Fruit fly (Drosophila melanogaster): ENCODE results near the gene CG42831.

Gene CG42831

DNA sequence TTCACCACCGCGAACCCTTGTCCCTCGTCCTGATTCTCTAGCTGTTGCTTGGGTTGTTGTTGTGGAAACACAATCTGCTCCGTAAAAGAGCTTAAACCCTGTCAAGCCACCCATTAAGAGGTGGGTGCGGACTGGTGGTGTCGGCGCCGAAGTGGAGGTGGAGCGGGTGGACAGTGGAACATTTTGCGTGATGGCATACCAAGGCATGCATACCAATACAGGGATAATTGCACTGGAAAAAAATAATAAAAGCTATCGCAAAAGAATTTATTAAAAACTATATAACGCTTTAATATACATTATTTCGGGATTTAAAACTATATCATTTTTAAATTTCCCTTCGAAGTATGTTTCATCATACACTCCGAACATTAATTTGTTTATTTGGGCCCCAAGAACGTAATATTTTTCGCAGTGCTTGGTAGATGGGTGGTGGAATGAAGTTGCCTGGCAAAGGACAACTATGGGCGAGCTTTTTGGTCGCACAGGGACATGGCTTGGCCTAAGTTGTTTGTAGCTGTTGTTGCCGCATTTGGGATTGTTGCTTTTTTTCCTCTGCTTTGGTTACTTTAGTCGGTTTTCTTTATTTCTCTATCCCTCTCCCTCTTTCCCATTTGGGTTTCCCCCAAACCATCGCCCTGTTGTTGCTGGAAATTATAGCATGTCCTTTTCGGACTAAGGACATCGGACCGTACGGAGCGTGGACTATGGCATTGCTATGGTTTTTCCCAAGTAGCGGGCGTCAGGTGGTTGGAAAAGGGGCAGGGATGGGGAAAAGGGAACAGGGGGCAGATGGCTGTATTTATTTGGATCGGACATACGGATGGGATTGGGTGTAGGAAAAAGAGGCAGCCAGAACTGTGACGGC is 8.0 kb downstream of the CG42831 start (continued):
- TF ChIP-seq CG10366 (GFP tag; IDR thresholded peaks at IDR 0.05), result peak; percentile 58
- no peak for TF ChIP-seq sna (GFP tag; IDR thresholded peaks at IDR 0.05; ENCODE audit: partially characterized antibody)
- TF ChIP-seq CG9932 (GFP tag; IDR thresholded peaks at IDR 0.05), result peak; percentile 59
- TF ChIP-seq CG11093 (GFP tag; IDR thresholded peaks at IDR 0.05), result no peak
- peak; percentile 17 for TF ChIP-seq CG1647 (GFP tag; optimal IDR thresholded peaks at IDR 0.05)
- peak; percentile 70 for TF ChIP-seq Ets65A (GFP tag)
- no peak for TF ChIP-seq Atf-2 (GFP tag; optimal IDR thresholded peaks at IDR 0.05)
- TF ChIP-seq Hand (GFP tag; optimal IDR thresholded peaks at IDR 0.05), result peak; percentile 88
- peak; percentile 38 for TF ChIP-seq Dip3 (GFP tag; optimal IDR thresholded peaks at IDR 0.05)
- TF ChIP-seq CG2678 (tag; optimal IDR thresholded peaks at IDR 0.05), result peak; percentile 91
- peak; percentile 24 for TF ChIP-seq HLH54F (GFP tag; optimal IDR thresholded peaks at IDR 0.05)
- TF ChIP-seq lbe (GFP tag; optimal IDR thresholded peaks at IDR 0.05), result no peak
- no peak for TF ChIP-seq chinmo (GFP tag; IDR thresholded peaks at IDR 0.05; ENCODE audit: partially characterized antibody)
- TF ChIP-seq CG7745 (tag; optimal IDR thresholded peaks at IDR 0.05), result no peak
- TF ChIP-seq CG8924 (tag; optimal IDR thresholded peaks at IDR 0.05), result peak; percentile 78
- TF ChIP-seq dan (GFP tag; IDR thresholded peaks at IDR 0.05), result no peak
- TF ChIP-seq CG4820 (GFP tag; optimal IDR thresholded peaks at IDR 0.05), result peak; percentile 49
- no peak for TF ChIP-seq CG8944 (GFP tag; optimal IDR thresholded peaks at IDR 0.05)
- peak; percentile 71 for TF ChIP-seq zfh1 (GFP tag; IDR thresholded peaks at IDR 0.05)
- TF ChIP-seq CG7786 (GFP tag; optimal IDR thresholded peaks at IDR 0.05), result peak; percentile 29
- TF ChIP-seq gem (tag; optimal IDR thresholded peaks at IDR 0.05), result peak; percentile 87
- TF ChIP-seq Hmx (GFP tag; optimal IDR thresholded peaks at IDR 0.05), result no peak
- TF ChIP-seq pros (GFP tag; optimal IDR thresholded peaks at IDR 0.05), result peak; percentile 7
- no peak for TF ChIP-seq h (optimal IDR thresholded peaks at IDR 0.05)
- no peak for TF ChIP-seq ash1 (GFP tag; optimal IDR thresholded peaks at IDR 0.05)
- peak; percentile 43 for TF ChIP-seq Jarid2 (GFP tag; optimal IDR thresholded peaks at IDR 0.05)
- TF ChIP-seq Dek (tag; optimal IDR thresholded peaks at IDR 0.05), result peak; percentile 62
- TF ChIP-seq CG12391 (tag; optimal IDR thresholded peaks at IDR 0.05), result peak; percentile 75
- no peak for TF ChIP-seq tll (GFP tag; optimal IDR thresholded peaks at IDR 0.05)
- TF ChIP-seq CG6272 (GFP tag; IDR thresholded peaks at IDR 0.05), result peak; percentile 51
- peak; percentile 72 for TF ChIP-seq CG6854 (GFP tag; optimal IDR thresholded peaks at IDR 0.05)
- TF ChIP-seq fu2 (GFP tag; optimal IDR thresholded peaks at IDR 0.05), result no peak
- no peak for TF ChIP-seq CG4360 (GFP tag; IDR thresholded peaks at IDR 0.05)
- TF ChIP-seq eyg (GFP tag; optimal IDR thresholded peaks at IDR 0.05), result no peak
- peak; percentile 45 for TF ChIP-seq ewg (GFP tag; optimal IDR thresholded peaks at IDR 0.05)
- TF ChIP-seq ranshi (GFP tag; IDR thresholded peaks at IDR 0.05), result peak; percentile 80
- peak; percentile 70 for TF ChIP-seq CG12659 (GFP tag; optimal IDR thresholded peaks at IDR 0.05)
- TF ChIP-seq CG10209 (GFP tag; optimal IDR thresholded peaks at IDR 0.05), result peak; percentile 68
- no peak for TF ChIP-seq shn (GFP tag; optimal IDR thresholded peaks at IDR 0.05)
- peak; percentile 46 for TF ChIP-seq Fer2 (tag; optimal IDR thresholded peaks at IDR 0.05)
- peak; percentile 63 for TF ChIP-seq Gug (GFP tag; IDR thresholded peaks at IDR 0.05)
- TF ChIP-seq kni (GFP tag; optimal IDR thresholded peaks at IDR 0.05), result peak; percentile 37
- TF ChIP-seq sens-2 (GFP tag; IDR thresholded peaks at IDR 0.05), result no peak
- 0 out of 3 replicates have a peak, but pooled peaks have one; percentile 37 for TF ChIP-seq CG14860 (GFP tag; IDR thresholded peaks at IDR 0.05; ENCODE audit: partially characterized antibody)
- TF ChIP-seq CG8281 (tag; optimal IDR thresholded peaks at IDR 0.05), result peak; percentile 52
- TF ChIP-seq tio (GFP tag; optimal IDR thresholded peaks at IDR 0.05), result peak; percentile 32
- TF ChIP-seq GATAe (GFP tag; conservative IDR thresholded peaks at IDR 0.05), result no peak
- peak; percentile 68 for TF ChIP-seq E2f1 (GFP tag; IDR thresholded peaks at IDR 0.05)
- TF ChIP-seq crol (GFP tag; IDR thresholded peaks at IDR 0.05), result peak; percentile 58

All from whole organism, embryonic.